Fruit fly (Drosophila melanogaster) Kc167 (cell line): ENCODE data around the gene smo.

ENCODE experiments used
- Myc ChIP-seq: fragments of >200 bp; optimal IDR thresholded peaks from 2 replicates; lab custom pipeline; 2017; ENCODE audit warnings: missing external identifiers
- h ChIP-seq: fragments of >200 bp; optimal IDR thresholded peaks from 3 replicates; lab custom pipeline; 2018; ENCODE audit warnings: missing external identifiers
- insv ChIP-seq: fragments of >200 bp; optimal IDR thresholded peaks from 3 replicates; lab custom pipeline; 2018; ENCODE audit warnings: missing external identifiers
- psq ChIP-seq: fragments of >200 bp; optimal IDR thresholded peaks from 2 replicates; lab custom pipeline; 2017; ENCODE audit warnings: missing external identifiers
- ttk ChIP-seq: sonication (Bioruptor generic); optimal IDR thresholded peaks from 2 replicates; lab custom pipeline; 2017; ENCODE audit warnings: missing external identifiers

The smo gene

DNA sequence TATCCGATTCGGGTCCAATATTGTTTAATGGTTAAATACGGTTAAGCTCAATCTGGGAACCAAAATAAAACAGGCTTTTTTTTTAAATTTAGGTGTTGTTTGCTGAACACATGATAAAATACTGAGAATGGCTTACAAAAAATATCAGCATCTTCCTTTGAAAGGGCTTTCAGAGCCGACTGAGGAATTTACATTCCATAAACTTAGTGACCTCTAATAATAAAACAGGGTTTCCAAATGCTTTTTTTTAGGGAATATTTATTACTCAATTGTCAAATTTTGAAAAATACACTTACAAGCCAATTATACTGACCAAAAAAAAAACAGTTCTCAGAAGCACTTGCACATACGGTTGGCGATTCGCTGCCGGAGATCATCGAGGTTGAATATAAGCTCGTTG lies 52.3 kb downstream of the smo start, which contains the start of gene CG43755:
CG43755 (minus strand) TSS at position 101 of the 400 bp plus-strand sequence.
- TF ChIP-seq h (lab: Kevin White, UChicago) = no peak
- no peak for TF ChIP-seq ttk
- no peak for TF ChIP-seq Myc (lab: Kevin White, UChicago)
- TF ChIP-seq psq (lab: Kevin White, UChicago) = no peak
- TF ChIP-seq insv (lab: Kevin White, UChicago) = no peak
